Fruit fly (Drosophila melanogaster): Measurements from ENCODE around the gene yl.

The yl gene

dm6 chrX:14174456-14174855 lies 18.6 kb upstream of the yl start, which contains the start of gene CG1368:
Gene CG1368 (plus strand): TSS chrX:14174756.
- TF ChIP-seq CG33017 (tag; optimal IDR thresholded peaks at IDR 0.05) (no peak), CG1620 (GFP tag; optimal IDR thresholded peaks at IDR 0.05) (no peak), CG11617 (GFP tag; optimal IDR thresholded peaks at IDR 0.05) (no peak), CG12768 (GFP tag; optimal IDR thresholded peaks at IDR 0.05) (no peak), bab1 (GFP tag; optimal IDR thresholded peaks at IDR 0.05) (no peak), Crg-1 (GFP tag; optimal IDR thresholded peaks at IDR 0.05) (no peak), pad (GFP tag; optimal IDR thresholded peaks at IDR 0.05) (no peak)

DNA sequence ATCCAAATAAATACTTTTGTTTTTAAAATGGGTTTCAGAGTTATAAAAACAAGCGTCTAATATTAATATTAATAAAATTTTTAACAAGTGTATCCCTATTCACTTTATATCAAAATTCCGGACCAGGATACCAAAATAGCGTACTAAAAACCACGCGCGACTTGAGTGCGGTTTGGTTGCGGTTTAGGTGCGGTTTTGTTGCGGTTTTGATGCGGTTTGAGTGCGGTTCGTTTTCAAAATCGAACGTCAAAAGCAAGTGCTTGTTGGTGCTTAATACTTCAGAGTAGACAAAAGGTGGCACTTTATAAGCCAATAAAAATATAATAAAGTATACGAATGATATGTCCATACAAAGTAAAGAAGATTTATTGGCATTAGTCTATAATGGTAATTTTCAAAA lies 17.4 kb upstream of the yl start:
- TF ChIP-seq Crg-1 (GFP tag; optimal IDR thresholded peaks at IDR 0.05): no peak
- TF ChIP-seq ovo (GFP tag; optimal IDR thresholded peaks at IDR 0.05): no peak
- no peak for TF ChIP-seq CG7101 (tag; optimal IDR thresholded peaks at IDR 0.05)
- no peak for TF ChIP-seq toe (GFP tag; optimal IDR thresholded peaks at IDR 0.05)
- TF ChIP-seq CG14711 (tag; optimal IDR thresholded peaks at IDR 0.05): no peak
- TF ChIP-seq kay (GFP tag; ENCODE audit: borderline replicate concordance): no peak
- TF ChIP-seq Mnt (GFP tag; optimal IDR thresholded peaks at IDR 0.05): no peak
- no peak for TF ChIP-seq CG5204 (GFP tag; optimal IDR thresholded peaks at IDR 0.05)
- no peak for TF ChIP-seq cnc (optimal IDR thresholded peaks at IDR 0.05)

- TF ChIP-seq CG33017 (tag; optimal IDR thresholded peaks at IDR 0.05) (no peak), Clk (GFP tag; optimal IDR thresholded peaks at IDR 0.05) (no peak), Crg-1 (GFP tag; optimal IDR thresholded peaks at IDR 0.05) (no peak), kay (GFP tag; ENCODE audit: borderline replicate concordance) (no peak), CG7101 (tag; optimal IDR thresholded peaks at IDR 0.05) (no peak), toe (GFP tag; optimal IDR thresholded peaks at IDR 0.05) (no peak), Hr96 (GFP tag; optimal IDR thresholded peaks at IDR 0.05) (no peak), bab1 (GFP tag; optimal IDR thresholded peaks at IDR 0.05) (no peak), CG1620 (GFP tag; optimal IDR thresholded peaks at IDR 0.05) (no peak), ovo (GFP tag; optimal IDR thresholded peaks at IDR 0.05) (no peak), CG14711 (tag; optimal IDR thresholded peaks at IDR 0.05) (no peak)
Observed at dm6 chrX:14176623-14177022, 16.4 kb upstream of the yl start, which contains the start of gene CG11581. Gene CG11581 (plus strand): TSS chrX:14176923.

DNA sequence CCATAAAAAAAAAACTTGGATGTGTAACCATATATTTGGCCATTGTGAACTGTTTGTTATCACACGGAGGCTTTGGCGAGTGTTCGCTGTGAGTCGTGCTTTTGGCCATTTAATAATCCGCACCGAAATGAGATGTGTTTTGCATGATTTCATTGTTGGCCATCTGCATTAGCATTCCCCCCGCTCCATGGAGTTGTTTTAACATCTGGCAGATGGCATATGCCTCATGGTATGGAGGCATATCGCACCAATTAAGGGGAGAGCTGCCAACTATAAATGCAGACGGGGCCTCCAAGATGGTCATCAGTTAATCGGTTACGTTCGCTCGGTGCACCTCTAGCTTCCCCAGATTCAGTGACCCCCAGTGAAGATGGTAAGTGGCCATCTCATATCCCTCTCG lies 12.3 kb upstream of the yl start, which contains the start of gene CG11584:
CG11584 (plus strand) TSS at position 301 of the 400 bp plus-strand sequence.
- TF ChIP-seq CG7045 (GFP tag; optimal IDR thresholded peaks at IDR 0.05) (no peak), Hr96 (GFP tag; optimal IDR thresholded peaks at IDR 0.05) (no peak), CG7101 (tag; optimal IDR thresholded peaks at IDR 0.05) (no peak), CG1620 (GFP tag; optimal IDR thresholded peaks at IDR 0.05) (no peak), Mnt (GFP tag; optimal IDR thresholded peaks at IDR 0.05) (no peak), CG5204 (GFP tag; optimal IDR thresholded peaks at IDR 0.05) (no peak), CG12768 (GFP tag; optimal IDR thresholded peaks at IDR 0.05) (no peak), cic (GFP tag; optimal IDR thresholded peaks at IDR 0.05) (no peak)

- TF ChIP-seq CG12768 (GFP tag; optimal IDR thresholded peaks at IDR 0.05) (no peak), Clk (GFP tag; optimal IDR thresholded peaks at IDR 0.05) (no peak), CG33017 (tag; optimal IDR thresholded peaks at IDR 0.05) (no peak)
Observed at dm6 chrX:14184062-14184611, 8.9 kb upstream of the yl start, which contains the start of gene CG32603. Gene CG32603 (plus strand): TSS chrX:14184561.

- TF ChIP-seq Hr96 (GFP tag; optimal IDR thresholded peaks at IDR 0.05) (no peak), CG14711 (tag; optimal IDR thresholded peaks at IDR 0.05) (no peak), CG1620 (GFP tag; optimal IDR thresholded peaks at IDR 0.05) (no peak), Clk (GFP tag; optimal IDR thresholded peaks at IDR 0.05) (no peak), CG7045 (GFP tag; optimal IDR thresholded peaks at IDR 0.05) (no peak), CG5204 (GFP tag; optimal IDR thresholded peaks at IDR 0.05) (no peak), cic (GFP tag; optimal IDR thresholded peaks at IDR 0.05) (no peak), CG11617 (GFP tag; optimal IDR thresholded peaks at IDR 0.05) (no peak), Crg-1 (GFP tag; optimal IDR thresholded peaks at IDR 0.05) (no peak), tj (GFP tag; optimal IDR thresholded peaks at IDR 0.05) (no peak), CG7101 (tag; optimal IDR thresholded peaks at IDR 0.05) (no peak), toe (GFP tag; optimal IDR thresholded peaks at IDR 0.05) (no peak), CG12768 (GFP tag; optimal IDR thresholded peaks at IDR 0.05) (no peak)
Observed at dm6 chrX:14186953-14187352, 6.1 kb upstream of the yl start, which contains the start of gene CG12481. Gene CG12481 (plus strand): TSS chrX:14187253.

dm6 chrX:14189216-14189615 lies 3.8 kb upstream of the yl start, which contains the start of gene CG11585:
Gene CG11585 (plus strand): TSS chrX:14189516.
- no peak for TF ChIP-seq CG7101 (tag; optimal IDR thresholded peaks at IDR 0.05)
- no peak for TF ChIP-seq pad (GFP tag; optimal IDR thresholded peaks at IDR 0.05)
- no peak for TF ChIP-seq tj (GFP tag; optimal IDR thresholded peaks at IDR 0.05)
- TF ChIP-seq ovo (GFP tag; optimal IDR thresholded peaks at IDR 0.05): no peak
- TF ChIP-seq CG1620 (GFP tag; optimal IDR thresholded peaks at IDR 0.05): no peak
- TF ChIP-seq CG12768 (GFP tag; optimal IDR thresholded peaks at IDR 0.05): no peak
- TF ChIP-seq CG33017 (tag; optimal IDR thresholded peaks at IDR 0.05): no peak
- no peak for TF ChIP-seq CG14711 (tag; optimal IDR thresholded peaks at IDR 0.05)
- TF ChIP-seq Clk (GFP tag; optimal IDR thresholded peaks at IDR 0.05): no peak
- TF ChIP-seq Mnt (GFP tag; optimal IDR thresholded peaks at IDR 0.05): no peak
- no peak for TF ChIP-seq cic (GFP tag; optimal IDR thresholded peaks at IDR 0.05)
- no peak for TF ChIP-seq bab1 (GFP tag; optimal IDR thresholded peaks at IDR 0.05)
- no peak for TF ChIP-seq Hr96 (GFP tag; optimal IDR thresholded peaks at IDR 0.05)
- TF ChIP-seq CG5204 (GFP tag; optimal IDR thresholded peaks at IDR 0.05): no peak
- no peak for TF ChIP-seq cnc (optimal IDR thresholded peaks at IDR 0.05)
- TF ChIP-seq Crg-1 (GFP tag; optimal IDR thresholded peaks at IDR 0.05): no peak
- TF ChIP-seq CG7045 (GFP tag; optimal IDR thresholded peaks at IDR 0.05): no peak
- TF ChIP-seq CG11617 (GFP tag; optimal IDR thresholded peaks at IDR 0.05): no peak
- TF ChIP-seq toe (GFP tag; optimal IDR thresholded peaks at IDR 0.05): no peak

Data from whole organism, adult.